Fruit fly (Drosophila melanogaster) whole organism, prepupa: ENCODE data around the gene Hecw.
A peak's percentile ranks its signal among the peaks of the same experiment; 100 is the strongest.

Experiments
- Blimp-1 ChIP-seq: fragments of 200-800 bp; sonication (Bioruptor generic); optimal IDR thresholded peaks from 3 replicates; lab custom pipeline; 2017; ENCODE audit warnings: missing biosample characterization, missing genetic modification characterization, mild to moderate bottlenecking, moderate library complexity, missing genetic modification reagents
- CG10669 ChIP-seq: fragments of 200-800 bp; sonication (Bioruptor generic); optimal IDR thresholded peaks from 3 replicates; lab custom pipeline; 2018; ENCODE audit warnings: missing biosample characterization, mild to moderate bottlenecking, missing genetic modification characterization, moderate library complexity
- CG11294 ChIP-seq: fragments of 200-800 bp; sonication (Bioruptor generic); IDR thresholded peaks from 2 replicates; pipeline ENCODE4 v1.3.6; 2022; ENCODE audit warnings: missing biosample characterization, missing genetic modification characterization
- CG11902 ChIP-seq: fragments of 200-800 bp; sonication (Bioruptor generic); optimal IDR thresholded peaks from 3 replicates; lab custom pipeline; 2016; ENCODE audit warnings: missing biosample characterization, missing genetic modification characterization
- CG15336 ChIP-seq: fragments of 200-800 bp; sonication (Bioruptor generic); IDR thresholded peaks from 2 replicates; pipeline ENCODE4 v1.3.6; 2022; ENCODE audit warnings: missing biosample characterization, missing genetic modification characterization
- CG1621 ChIP-seq: fragments of 200-800 bp; sonication (Bioruptor generic); optimal IDR thresholded peaks from 3 replicates; lab custom pipeline; 2018; ENCODE audit warnings: missing biosample characterization, mild to moderate bottlenecking, missing genetic modification characterization
- CG3032 ChIP-seq: fragments of 200-800 bp; optimal IDR thresholded peaks from 2 replicates; lab custom pipeline; 2019; ENCODE audit warnings: missing biosample characterization, mild to moderate bottlenecking, missing genetic modification characterization, moderate library complexity
- CG31627 ChIP-seq: fragments of 200-800 bp; sonication (Bioruptor generic); optimal IDR thresholded peaks from 3 replicates; lab custom pipeline; 2016; ENCODE audit warnings: missing biosample characterization, missing genetic modification characterization
- CG32006 ChIP-seq: fragments of 200-800 bp; sonication (Bioruptor generic); optimal IDR thresholded peaks from 3 replicates; lab custom pipeline; 2017; ENCODE audit warnings: missing biosample characterization, mild to moderate bottlenecking, missing genetic modification characterization
- CG34406 ChIP-seq: fragments of 200-800 bp; sonication (Bioruptor generic); optimal IDR thresholded peaks from 3 replicates; lab custom pipeline; 2016; ENCODE audit warnings: missing biosample characterization, missing genetic modification characterization
- CG4318 ChIP-seq: fragments of 200-800 bp; sonication (Bioruptor generic); optimal IDR thresholded peaks from 3 replicates; lab custom pipeline; 2017; ENCODE audit warnings: missing biosample characterization, mild to moderate bottlenecking, missing genetic modification characterization
- CG6163 ChIP-seq: fragments of 200-800 bp; sonication (Bioruptor generic); IDR thresholded peaks from 3 replicates; pipeline ENCODE4 v1.3.6; 2022; ENCODE audit warnings: missing biosample characterization, missing genetic modification characterization
- CG6792 ChIP-seq: fragments of 200-800 bp; sonication (Bioruptor generic); optimal IDR thresholded peaks from 3 replicates; lab custom pipeline; 2016; ENCODE audit warnings: missing biosample characterization, missing genetic modification characterization
- CG6808 ChIP-seq: fragments of 200-800 bp; sonication (Bioruptor generic); optimal IDR thresholded peaks from 3 replicates; lab custom pipeline; 2017; ENCODE audit warnings: missing biosample characterization, missing genetic modification characterization, mild to moderate bottlenecking, moderate library complexity, missing genetic modification reagents
- CG6854 ChIP-seq: fragments of 200-800 bp; sonication (Bioruptor generic); optimal IDR thresholded peaks from 2 replicates; lab custom pipeline; 2017; ENCODE audit warnings: missing biosample characterization, mild to moderate bottlenecking, missing genetic modification characterization
- CG7368 ChIP-seq: fragments of 200-800 bp; sonication (Bioruptor generic); optimal IDR thresholded peaks from 3 replicates; lab custom pipeline; 2016; ENCODE audit warnings: missing biosample characterization, missing genetic modification characterization
- CG8119 ChIP-seq: fragments of 200-800 bp; sonication (Bioruptor generic); IDR thresholded peaks from 3 replicates; pipeline ENCODE4 v1.3.6; 2022; ENCODE audit warnings: missing biosample characterization, missing genetic modification characterization
- CG8319 ChIP-seq: fragments of 200-800 bp; sonication (Bioruptor generic); optimal IDR thresholded peaks from 3 replicates; lab custom pipeline; 2016; ENCODE audit warnings: missing biosample characterization, missing genetic modification characterization
- CG8632 ChIP-seq: fragments of 200-800 bp; sonication (Bioruptor generic); optimal IDR thresholded peaks from 3 replicates; lab custom pipeline; 2016; ENCODE audit warnings: missing biosample characterization, missing genetic modification characterization
- CG9139 ChIP-seq: fragments of 200-800 bp; sonication (Bioruptor generic); optimal IDR thresholded peaks from 3 replicates; lab custom pipeline; 2017; ENCODE audit warnings: missing biosample characterization, mild to moderate bottlenecking, missing genetic modification characterization
- Eip75B ChIP-seq: fragments of 200-800 bp; sonication (Bioruptor generic); optimal IDR thresholded peaks from 3 replicates; lab custom pipeline; 2016; ENCODE audit warnings: missing biosample characterization, missing genetic modification characterization
- Ets21C ChIP-seq: fragments of 200-800 bp; sonication (Bioruptor generic); optimal IDR thresholded peaks from 3 replicates; lab custom pipeline; 2016; ENCODE audit warnings: missing biosample characterization, missing genetic modification characterization
- Gug ChIP-seq: fragments of 200-800 bp; sonication (Bioruptor generic); IDR thresholded peaks from 2 replicates; pipeline ENCODE4 v1.3.6; 2022; ENCODE audit warnings: missing biosample characterization, missing genetic modification characterization
- Hr38 ChIP-seq: sonication (Bioruptor generic); optimal IDR thresholded peaks from 2 replicates; lab custom pipeline; 2016; ENCODE audit warnings: missing biosample characterization, missing genetic modification characterization
- Hr39 ChIP-seq: fragments of 200-800 bp; sonication (Bioruptor generic); optimal IDR thresholded peaks from 2 replicates; lab custom pipeline; 2016; ENCODE audit warnings: missing biosample characterization, missing genetic modification characterization
- Hr4 ChIP-seq: fragments of 200-800 bp; sonication (Bioruptor generic); optimal IDR thresholded peaks from 3 replicates; lab custom pipeline; 2016; ENCODE audit warnings: missing biosample characterization, missing genetic modification characterization
- Lpt ChIP-seq: fragments of 200-800 bp; sonication (Bioruptor generic); optimal IDR thresholded peaks from 3 replicates; lab custom pipeline; 2016; ENCODE audit warnings: missing biosample characterization, missing genetic modification characterization
- Met ChIP-seq: fragments of 200-800 bp; sonication (Bioruptor generic); optimal IDR thresholded peaks from 3 replicates; lab custom pipeline; 2016; ENCODE audit warnings: missing biosample characterization, missing genetic modification characterization
- OdsH ChIP-seq: fragments of 200-800 bp; sonication (Bioruptor generic); optimal IDR thresholded peaks from 3 replicates; lab custom pipeline; 2016; ENCODE audit warnings: missing biosample characterization, missing genetic modification characterization
- Sox14 ChIP-seq: fragments of 200-800 bp; sonication (Bioruptor generic); optimal IDR thresholded peaks from 3 replicates; lab custom pipeline; 2016; ENCODE audit warnings: missing biosample characterization, missing genetic modification characterization
- Sox15 ChIP-seq: fragments of 200-800 bp; sonication (Bioruptor generic); optimal IDR thresholded peaks from 3 replicates; lab custom pipeline; 2016; ENCODE audit warnings: missing biosample characterization, missing genetic modification characterization
- achi ChIP-seq: fragments of 200-800 bp; sonication (Bioruptor generic); optimal IDR thresholded peaks from 3 replicates; lab custom pipeline; 2016; ENCODE audit warnings: missing biosample characterization, missing genetic modification characterization
- cyc ChIP-seq: fragments of 200-800 bp; sonication (Bioruptor generic); optimal IDR thresholded peaks from 3 replicates; lab custom pipeline; 2016; ENCODE audit warnings: missing biosample characterization, missing genetic modification characterization
- dac ChIP-seq: fragments of 200-800 bp; sonication (Bioruptor generic); optimal IDR thresholded peaks from 2 replicates; lab custom pipeline; 2017; ENCODE audit warnings: missing biosample characterization, mild to moderate bottlenecking, missing genetic modification characterization
- eg ChIP-seq: fragments of 200-800 bp; sonication (Bioruptor generic); IDR thresholded peaks from 3 replicates; pipeline ENCODE4 v1.3.6; 2022; ENCODE audit warnings: missing biosample characterization, missing genetic modification characterization
- esn ChIP-seq: fragments of 200-800 bp; sonication (Bioruptor generic); optimal IDR thresholded peaks from 2 replicates; lab custom pipeline; 2016; ENCODE audit warnings: missing biosample characterization, mild to moderate bottlenecking, missing genetic modification characterization, moderate library complexity
- fd59A ChIP-seq: fragments of 200-800 bp; sonication (Bioruptor generic); optimal IDR thresholded peaks from 2 replicates; lab custom pipeline; 2017; ENCODE audit warnings: missing biosample characterization, mild to moderate bottlenecking, missing genetic modification characterization, missing genetic modification reagents
- fd85E ChIP-seq: fragments of 200-800 bp; sonication (Bioruptor generic); optimal IDR thresholded peaks from 3 replicates; lab custom pipeline; 2016; ENCODE audit warnings: missing biosample characterization, missing genetic modification characterization
- lz ChIP-seq: fragments of 200-800 bp; sonication (Bioruptor generic); optimal IDR thresholded peaks from 3 replicates; lab custom pipeline; 2016; ENCODE audit warnings: missing biosample characterization, missing genetic modification characterization
- net ChIP-seq: fragments of 200-800 bp; sonication (Bioruptor generic); optimal IDR thresholded peaks from 3 replicates; lab custom pipeline; 2016; ENCODE audit warnings: missing biosample characterization, missing genetic modification characterization
- pdm3 ChIP-seq: fragments of 200-800 bp; sonication (Bioruptor generic); optimal IDR thresholded peaks from 3 replicates; lab custom pipeline; 2016; ENCODE audit warnings: missing biosample characterization, missing genetic modification characterization
- salr ChIP-seq, 2 experiments: fragments of 200-800 bp; sonication (Bioruptor generic); optimal IDR thresholded peaks; 3 replicates each; lab custom pipeline; 2016 to 2018; ENCODE audit warnings: missing biosample characterization in 2 of 2, missing genetic modification characterization in 2 of 2, mild to moderate bottlenecking in 1 of 2
- ss ChIP-seq, 2 experiments: fragments of 200-800 bp; sonication (Bioruptor generic); optimal IDR thresholded peaks; 2 replicates in 1 of 2; 3 replicates in 1 of 2; lab custom pipeline; 2017 to 2018; ENCODE audit warnings: mild to moderate bottlenecking in 2 of 2, missing biosample characterization in 2 of 2, missing genetic modification characterization in 2 of 2, moderate library complexity in 1 of 2
- svp ChIP-seq: fragments of 200-800 bp; sonication (Bioruptor generic); peaks from one replicate; lab custom pipeline; 2016; ENCODE audit warnings: missing biosample characterization, missing genetic modification characterization
- topi ChIP-seq: fragments of 200-800 bp; sonication (Bioruptor generic); optimal IDR thresholded peaks from 3 replicates; lab custom pipeline; 2016; ENCODE audit warnings: missing biosample characterization, missing genetic modification characterization
- vri ChIP-seq: fragments of 200-800 bp; sonication (Bioruptor generic); optimal IDR thresholded peaks from 3 replicates; lab custom pipeline; 2016; ENCODE audit warnings: missing biosample characterization, mild to moderate bottlenecking, missing genetic modification characterization

The Hecw gene

dm6 chrX:9577338-9577644 is 31.5 kb upstream of the Hecw start (continued):
- peak; percentile 35 for TF ChIP-seq CG6808 (GFP tag; lab: Kevin White, UChicago)
- TF ChIP-seq vri, result peak; percentile 24
- no peak for TF ChIP-seq CG32006

DNA sequence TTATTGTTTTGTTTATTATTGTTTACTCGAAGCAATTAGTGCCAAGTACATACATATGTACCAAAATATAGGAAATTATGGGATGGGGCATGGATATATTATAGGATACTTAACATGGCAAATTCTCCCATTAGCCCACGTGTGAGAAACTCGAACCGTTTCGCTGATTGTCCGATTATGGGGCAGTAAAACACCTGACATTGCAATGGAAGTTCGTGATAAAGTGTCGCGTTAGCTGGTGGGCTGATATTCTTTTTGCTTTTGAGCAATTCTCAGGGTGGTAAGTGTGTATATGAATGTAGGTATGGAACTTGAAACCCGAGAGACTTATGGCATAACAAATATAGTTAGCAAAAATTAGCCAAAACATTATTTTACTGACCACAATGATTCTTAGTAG is 30.7 kb upstream of the Hecw start:
- peak; percentile 19 for TF ChIP-seq vri
- no peak for TF ChIP-seq Ets21C (GFP tag; lab: Kevin White, UChicago)

DNA sequence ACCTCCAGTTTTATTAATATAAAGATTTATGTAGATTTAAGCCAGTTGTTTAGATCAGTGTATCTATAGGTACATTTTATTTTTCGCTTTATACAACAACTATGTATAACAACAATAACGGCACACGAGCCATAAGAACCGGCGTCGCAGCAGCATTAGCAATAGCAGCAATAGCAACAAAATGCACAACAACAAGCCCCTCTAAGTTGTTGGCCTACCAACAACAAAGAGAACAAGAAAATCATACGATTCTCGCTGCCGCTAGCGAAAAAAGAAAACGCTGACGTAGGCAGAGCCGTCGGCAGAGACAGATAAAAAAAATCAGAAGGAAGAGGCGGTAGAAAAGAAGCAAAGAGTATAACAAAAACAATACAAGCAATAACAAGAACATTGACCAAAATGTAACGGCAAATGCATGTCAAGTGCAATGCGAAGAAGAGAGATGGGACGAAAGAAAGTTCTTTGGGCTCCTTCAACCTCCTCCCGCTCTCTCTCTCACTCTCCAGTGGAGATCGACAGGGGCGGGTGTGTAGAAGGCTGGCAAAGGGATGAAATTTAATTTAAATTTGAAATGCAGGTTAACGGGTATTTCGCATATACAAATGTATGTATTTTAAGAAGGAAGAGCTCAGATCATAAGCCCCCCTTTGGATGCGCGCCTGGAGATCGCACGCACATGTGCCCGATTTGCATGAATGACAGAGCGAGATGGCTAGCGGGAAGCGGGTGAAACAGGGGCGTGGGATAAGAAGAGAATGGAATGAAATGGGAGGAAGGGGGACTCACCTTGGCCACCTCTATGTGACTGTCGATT is 29.8 kb upstream of the Hecw start:
- TF ChIP-seq CG8632 (GFP tag; lab: Kevin White, UChicago) (peak; percentile 99), eg (GFP tag; lab: Robert Waterston, UW) (peak; percentile 99), Sox14 (peak; percentile 100), Gug (GFP tag; lab: Robert Waterston, UW) (peak; percentile 98), salr (GFP tag; optimal IDR thresholded peaks at IDR 0.05; lab: Kevin White, UChicago) (peak; percentile 98 to 99), Hr38 (GFP tag; lab: Kevin White, UChicago) (peak; percentile 83), CG6163 (GFP tag; lab: Robert Waterston, UW) (peak; percentile 99), vri (peak; percentile 99), fd85E (GFP tag; lab: Kevin White, UChicago) (peak; percentile 96), CG6792 (GFP tag; lab: Kevin White, UChicago) (peak; percentile 99), CG9139 (GFP tag; lab: Kevin White, UChicago) (peak; percentile 98), CG6808 (GFP tag; lab: Kevin White, UChicago) (peak; percentile 98), CG8119 (GFP tag; lab: Robert Waterston, UW) (peak; percentile 98), CG8319 (GFP tag; lab: Kevin White, UChicago) (peak; percentile 99), cyc (peak; percentile 100), Hr39 (peak; percentile 100), Blimp-1 (GFP tag; lab: Kevin White, UChicago) (peak; percentile 98), CG6854 (GFP tag; lab: Kevin White, UChicago) (peak; percentile 99), Lpt (peak; percentile 99), CG3032 (tag; lab: Kevin White, UChicago) (peak; percentile 99), CG4318 (GFP tag; lab: Kevin White, UChicago) (peak; percentile 99), CG7368 (GFP tag; lab: Kevin White, UChicago) (peak; percentile 99), dac (peak; percentile 99), CG34406 (peak; percentile 99), CG32006 (peak; percentile 99), OdsH (peak; percentile 99), CG1621 (peak; percentile 99), lz (peak; percentile 100), Met (GFP tag; lab: Kevin White, UChicago) (peak; percentile 100), net (GFP tag; lab: Kevin White, UChicago) (peak; percentile 99), CG11902 (GFP tag; lab: Kevin White, UChicago) (peak; percentile 99), achi (GFP tag; lab: Kevin White, UChicago) (peak; percentile 98), CG10669 (GFP tag; lab: Kevin White, UChicago) (peak; percentile 99), Hr4 (peak; percentile 97), svp (GFP tag; lab: Kevin White, UChicago) (peak; percentile 100), esn (GFP tag; lab: Kevin White, UChicago) (peak; percentile 100), Sox15 (GFP tag; lab: Kevin White, UChicago) (peak; percentile 99), Eip75B (GFP tag; lab: Kevin White, UChicago) (peak; percentile 99), ss (GFP tag; optimal IDR thresholded peaks at IDR 0.05; lab: Kevin White, UChicago) (peak; percentile 98), CG31627 (GFP tag; lab: Kevin White, UChicago) (peak; percentile 100), CG15336 (GFP tag; lab: Robert Waterston, UW) (peak; percentile 98), CG11294 (GFP tag; lab: Robert Waterston, UW) (peak; percentile 97), topi (GFP tag; lab: Kevin White, UChicago) (peak; percentile 100), pdm3 (GFP tag; lab: Kevin White, UChicago) (peak; percentile 100), fd59A (GFP tag; lab: Kevin White, UChicago) (peak; percentile 98)
